Fruit fly (Drosophila melanogaster) whole organism, adult: Measurements from ENCODE around the gene Ir67b.

ENCODE experiments used
- CG11617 ChIP-seq: fragments of 200-800 bp; sonication (Bioruptor generic); optimal IDR thresholded peaks from 2 replicates; lab custom pipeline; 2017; ENCODE audit warnings: mild to moderate bottlenecking, missing biosample characterization, missing genetic modification reagents, missing genetic modification characterization
- CG12768 ChIP-seq: fragments of 200-800 bp; sonication (Bioruptor generic); optimal IDR thresholded peaks from 2 replicates; lab custom pipeline; 2017; ENCODE audit warnings: missing biosample characterization, missing genetic modification characterization, mild to moderate bottlenecking, moderate library complexity, missing genetic modification reagents
- CG33017 ChIP-seq: fragments of 200-800 bp; sonication (Bioruptor generic); optimal IDR thresholded peaks from 2 replicates; lab custom pipeline; 2018; ENCODE audit warnings: missing biosample characterization, mild to moderate bottlenecking, missing genetic modification characterization, moderate library complexity
- CG7045 ChIP-seq: fragments of 200-800 bp; sonication (Bioruptor generic); optimal IDR thresholded peaks from 2 replicates; lab custom pipeline; 2017; ENCODE audit warnings: missing biosample characterization, mild to moderate bottlenecking, missing genetic modification characterization
- CG7101 ChIP-seq: fragments of 200-800 bp; sonication (Bioruptor generic); optimal IDR thresholded peaks from 2 replicates; lab custom pipeline; 2018; ENCODE audit warnings: missing biosample characterization, mild to moderate bottlenecking, missing genetic modification characterization, moderate library complexity
- Clk ChIP-seq: fragments of 200-800 bp; sonication (Bioruptor generic); optimal IDR thresholded peaks from 2 replicates; lab custom pipeline; 2017; ENCODE audit warnings: missing biosample characterization, missing genetic modification characterization
- Hr96 ChIP-seq: fragments of 200-800 bp; sonication (Bioruptor generic); optimal IDR thresholded peaks from 2 replicates; lab custom pipeline; 2016; ENCODE audit warnings: missing biosample characterization, missing genetic modification characterization
- Mnt ChIP-seq: fragments of 200-800 bp; sonication (Bioruptor generic); optimal IDR thresholded peaks from 2 replicates; lab custom pipeline; 2016; ENCODE audit warnings: missing biosample characterization, mild to moderate bottlenecking, missing genetic modification characterization
- bab1 ChIP-seq: fragments of 200-800 bp; sonication (Bioruptor generic); optimal IDR thresholded peaks from 3 replicates; lab custom pipeline; 2019; ENCODE audit warnings: missing biosample characterization, mild to moderate bottlenecking, missing genetic modification characterization, moderate library complexity
- cic ChIP-seq: fragments of 200-800 bp; sonication (Bioruptor generic); optimal IDR thresholded peaks from 2 replicates; lab custom pipeline; 2017; ENCODE audit warnings: missing biosample characterization, mild to moderate bottlenecking, missing genetic modification characterization, moderate library complexity
- cnc ChIP-seq, 2 experiments: fragments of >200 bp; optimal IDR thresholded peaks; 2 replicates each; lab custom pipeline; 2017
- tj ChIP-seq: fragments of 200-800 bp; sonication (Bioruptor generic); optimal IDR thresholded peaks from 3 replicates; lab custom pipeline; 2017; ENCODE audit warnings: missing biosample characterization, mild to moderate bottlenecking, missing genetic modification characterization, moderate library complexity

- no peak for TF ChIP-seq Clk (GFP tag; lab: Kevin White, UChicago)
- no peak for TF ChIP-seq CG33017 (tag; lab: Kevin White, UChicago)
- no peak for TF ChIP-seq tj (GFP tag; lab: Kevin White, UChicago)
- no peak for TF ChIP-seq CG7101 (tag; lab: Kevin White, UChicago)
- TF ChIP-seq Hr96 (GFP tag; lab: Kevin White, UChicago) = no peak
- no peak for TF ChIP-seq bab1 (GFP tag; lab: Kevin White, UChicago)
- TF ChIP-seq CG12768 (GFP tag; lab: Kevin White, UChicago) = no peak
- no peak for TF ChIP-seq CG7045 (GFP tag; lab: Kevin White, UChicago)
- TF ChIP-seq Mnt (GFP tag; lab: Kevin White, UChicago) = no peak
- TF ChIP-seq CG11617 = no peak
- TF ChIP-seq cnc (optimal IDR thresholded peaks at IDR 0.05; lab: Kevin White, UChicago) = no peak
- no peak for TF ChIP-seq cic
Measured at dm6 chr3L:10412518-10412917, 19.3 kb downstream of the Ir67b start, which contains the start of gene CG12362.
